Fruit fly (Drosophila melanogaster): ENCODE results near the gene nub.

DNA sequence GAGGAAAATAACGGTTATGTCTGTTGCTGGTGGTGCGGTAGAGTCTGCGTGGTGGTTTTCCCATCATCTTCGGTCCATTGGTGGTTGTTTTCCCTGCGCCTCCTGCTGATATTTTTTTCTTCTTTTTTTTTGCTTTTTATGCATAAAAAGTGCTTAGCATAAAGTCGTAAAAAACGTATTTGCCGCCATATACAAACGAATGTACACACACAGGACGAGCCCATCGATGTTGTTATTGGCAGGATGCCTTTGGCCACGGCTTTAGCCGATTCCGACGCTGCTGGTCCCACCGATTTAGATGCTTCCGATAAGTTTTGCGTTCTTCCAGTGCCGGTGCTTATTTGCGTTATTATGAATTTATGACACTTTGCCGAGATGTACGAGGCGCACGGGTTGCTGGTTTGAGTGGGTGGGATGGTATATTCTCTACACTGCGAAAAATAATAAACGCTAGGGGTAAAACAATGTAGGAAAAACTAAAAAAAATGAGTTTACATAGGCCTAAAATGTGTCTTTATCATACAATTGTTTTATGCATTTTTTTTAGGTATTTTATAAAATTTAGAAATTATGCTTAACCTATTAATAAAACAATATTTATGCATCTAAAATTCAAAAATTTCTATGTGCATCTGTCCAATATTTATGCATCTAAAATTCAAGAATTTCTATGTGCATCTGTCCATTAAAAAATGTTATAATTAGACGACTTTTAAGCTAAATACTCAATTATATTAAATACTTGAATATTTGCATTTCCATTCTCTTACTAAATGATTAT is 20.3 kb upstream of the nub start:
- TF ChIP-seq Crg-1 (GFP tag; optimal IDR thresholded peaks at IDR 0.05) (no peak), Mnt (GFP tag; optimal IDR thresholded peaks at IDR 0.05) (no peak), CG7045 (GFP tag; optimal IDR thresholded peaks at IDR 0.05) (no peak), cic (GFP tag; optimal IDR thresholded peaks at IDR 0.05) (no peak), CG12768 (GFP tag; optimal IDR thresholded peaks at IDR 0.05) (no peak), cnc (optimal IDR thresholded peaks at IDR 0.05) (no peak), kay (GFP tag; ENCODE audit: borderline replicate concordance) (no peak), CG14711 (tag; optimal IDR thresholded peaks at IDR 0.05) (no peak)

Data from whole organism, adult.